Worm (Caenorhabditis elegans) whole organism, L3 larva: Measurements from ENCODE around the gene F54D1.6.
"Not testable (repeated sequence)": the region's sequence is repeated elsewhere in the genome, so short reads cannot be mapped to it uniquely, and the experiment has no call there.

Experiments
- ceh-82 ChIP-seq: fragments of 150-350 bp; optimal IDR thresholded peaks from 2 replicates; lab custom pipeline; 2014; ENCODE audit warnings: missing biosample characterization, missing genetic modification characterization
- fos-1 ChIP-seq: fragments of 150-350 bp; optimal IDR thresholded peaks from 2 replicates; lab custom pipeline; 2014; ENCODE audit warnings: missing biosample characterization, missing genetic modification characterization
- nhr-11 ChIP-seq: fragments of 150-350 bp; optimal IDR thresholded peaks from 2 replicates; lab custom pipeline; 2014; ENCODE audit warnings: missing biosample characterization, missing genetic modification characterization
- nhr-12 ChIP-seq: fragments of 150-350 bp; optimal IDR thresholded peaks from 2 replicates; lab custom pipeline; 2014; ENCODE audit warnings: missing biosample characterization, missing genetic modification characterization
- nhr-237 ChIP-seq: fragments of 150-350 bp; optimal IDR thresholded peaks from 2 replicates; lab custom pipeline; 2014; ENCODE audit warnings: missing biosample characterization, missing genetic modification characterization
- nhr-28 ChIP-seq: fragments of 150-350 bp; optimal IDR thresholded peaks from 2 replicates; lab custom pipeline; 2014; ENCODE audit warnings: missing biosample characterization, missing genetic modification characterization
- pqm-1 ChIP-seq: fragments of 150-350 bp; optimal IDR thresholded peaks from 2 replicates; lab custom pipeline; 2017; ENCODE audit warnings: missing biosample characterization, missing genetic modification characterization, inconsistent platforms
- unc-39 ChIP-seq: sonication (generic microtip); optimal IDR thresholded peaks from 4 replicates; lab custom pipeline; 2017; ENCODE audit warnings: missing biosample characterization, missing genetic modification characterization
- unc-62 ChIP-seq: fragments of 150-350 bp; sonication (generic microtip); optimal IDR thresholded peaks from 4 replicates; lab custom pipeline; 2014; ENCODE audit warnings: missing biosample characterization, missing genetic modification reagents, missing genetic modification characterization
- ztf-4 ChIP-seq: fragments of 150-350 bp; optimal IDR thresholded peaks from 2 replicates; lab custom pipeline; 2014; ENCODE audit warnings: missing biosample characterization, missing genetic modification characterization

DNA sequence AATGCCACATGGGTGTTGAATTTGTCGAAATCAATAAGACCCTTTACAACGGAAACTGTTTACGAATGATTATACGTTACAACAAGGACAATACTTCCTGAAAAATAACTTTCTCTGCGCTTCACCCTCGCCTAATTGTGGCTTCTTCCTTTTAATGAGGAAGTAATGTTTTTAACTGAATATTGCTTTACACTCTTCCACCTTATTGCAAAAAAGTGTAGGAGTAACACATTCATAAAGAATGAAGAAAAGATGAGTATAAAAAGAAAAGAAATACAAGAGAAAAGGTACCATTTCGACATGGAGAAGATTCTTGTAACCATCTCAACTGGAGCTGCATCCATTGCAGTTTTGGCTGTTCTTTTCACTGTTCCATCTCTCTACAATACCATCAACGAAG, 24.5 kb upstream of the F54D1.6 start, which contains the start of gene col-126:
- not testable (repeated sequence) for TF ChIP-seq unc-62; nhr-12 (tag; lab: Kevin White, UChicago); ztf-4 (tag; lab: Kevin White, UChicago); nhr-28; nhr-237 (tag; lab: Kevin White, UChicago); fos-1 (tag; lab: Kevin White, UChicago); nhr-11 (tag; lab: Kevin White, UChicago); ceh-82; pqm-1 (tag; lab: Kevin White, UChicago); unc-39
